Worm (Caenorhabditis elegans) whole organism, mixed stage, embryonic: Measurements from ENCODE around the gene C36B7.4.

Experiments
- M03D4.4 ChIP-seq: sonication (generic microtip); optimal IDR thresholded peaks from 2 replicates; lab custom pipeline; 2017; ENCODE audit warnings: mild to moderate bottlenecking, missing genetic modification characterization, missing compliant biosample characterization
- ces-1 ChIP-seq: fragments of 150-350 bp; optimal IDR thresholded peaks from 2 replicates; lab custom pipeline; 2014; ENCODE audit warnings: missing biosample characterization, missing genetic modification reagents, missing genetic modification characterization
- elt-3 ChIP-seq: fragments of 150-350 bp; optimal IDR thresholded peaks from 2 replicates; lab custom pipeline; 2014; ENCODE audit warnings: missing biosample characterization, missing genetic modification characterization
- lsy-2 ChIP-seq: fragments of 150-350 bp; optimal IDR thresholded peaks from 2 replicates; lab custom pipeline; 2014; ENCODE audit warnings: missing biosample characterization, missing genetic modification characterization
- mep-1 ChIP-seq: fragments of 150-350 bp; optimal IDR thresholded peaks from 2 replicates; lab custom pipeline; 2017; ENCODE audit warnings: missing biosample characterization, missing genetic modification reagents, missing genetic modification characterization, inconsistent platforms
- nhr-12 ChIP-seq: fragments of 150-350 bp; optimal IDR thresholded peaks from 2 replicates; lab custom pipeline; 2014; ENCODE audit warnings: missing biosample characterization, missing genetic modification characterization
- nhr-2 ChIP-seq: fragments of 150-350 bp; optimal IDR thresholded peaks from 2 replicates; lab custom pipeline; 2014; ENCODE audit warnings: missing biosample characterization, missing genetic modification characterization
- nhr-28 ChIP-seq: fragments of 150-350 bp; optimal IDR thresholded peaks from 2 replicates; lab custom pipeline; 2014; ENCODE audit warnings: missing biosample characterization, missing genetic modification characterization
- pha-4 ChIP-seq: fragments of 150-350 bp; optimal IDR thresholded peaks from 2 replicates; lab custom pipeline; 2018; ENCODE audit warnings: missing biosample characterization, missing genetic modification reagents, missing genetic modification characterization
- snpc-4 ChIP-seq: fragments of 150-350 bp; optimal IDR thresholded peaks from 2 replicates; lab custom pipeline; 2014; ENCODE audit warnings: missing biosample characterization, missing genetic modification characterization
- unc-62 ChIP-seq: fragments of 150-350 bp; optimal IDR thresholded peaks from 2 replicates; lab custom pipeline; 2014; ENCODE audit warnings: missing biosample characterization, missing genetic modification reagents, missing genetic modification characterization
- zip-8 ChIP-seq: fragments of 150-350 bp; optimal IDR thresholded peaks from 2 replicates; lab custom pipeline; 2014; ENCODE audit warnings: missing biosample characterization, missing genetic modification characterization

- TF ChIP-seq nhr-12 (tag; lab: Kevin White, UChicago): no peak
- no peak for TF ChIP-seq snpc-4 (tag; lab: Kevin White, UChicago)
- TF ChIP-seq lsy-2 (tag; lab: Kevin White, UChicago): no peak
- no peak for TF ChIP-seq pha-4
- TF ChIP-seq elt-3 (tag; lab: Kevin White, UChicago): no peak
- no peak for TF ChIP-seq ces-1
- no peak for TF ChIP-seq unc-62 (GFP tag; lab: Kevin White, UChicago)
- no peak for TF ChIP-seq mep-1 (tag; lab: Kevin White, UChicago)
- TF ChIP-seq nhr-2: no peak
- TF ChIP-seq nhr-28 (tag; lab: Kevin White, UChicago): no peak
- TF ChIP-seq zip-8 (tag; lab: Kevin White, UChicago): no peak
- no peak for TF ChIP-seq M03D4.4 (tag; lab: Kevin White, UChicago)
These were observed 31.1 kb upstream of the C36B7.4 start, which contains the start of gene hen-1 for ce11 chrX:7116896-7117295.
